Fruit fly (Drosophila melanogaster) whole organism, embryonic: Measurements from ENCODE around the gene Ugt303B3.

Source experiments
- ATbp ChIP-seq: fragments of 200-800 bp; sonication (Bioruptor generic); optimal IDR thresholded peaks from 2 replicates; lab custom pipeline; 2017; ENCODE audit warnings: missing biosample characterization, mild to moderate bottlenecking, missing genetic modification characterization, missing genetic modification reagents
- CG10274 ChIP-seq: fragments of 200-800 bp; sonication (Bioruptor generic); optimal IDR thresholded peaks from 3 replicates; lab custom pipeline; 2017; ENCODE audit warnings: missing biosample characterization, mild to moderate bottlenecking, missing genetic modification characterization
- CG11398 ChIP-seq: fragments of 200-800 bp; sonication (Bioruptor generic); optimal IDR thresholded peaks from 2 replicates; lab custom pipeline; 2016; ENCODE audit warnings: missing biosample characterization, missing genetic modification characterization
- CG11696 ChIP-seq: fragments of 200-800 bp; sonication (Bioruptor generic); IDR thresholded peaks from 2 replicates; pipeline ENCODE4 v1.3.6; 2022; ENCODE audit warnings: missing biosample characterization, missing genetic modification characterization
- CG12071 ChIP-seq: fragments of 200-800 bp; sonication (Bioruptor generic); optimal IDR thresholded peaks from 3 replicates; lab custom pipeline; 2018; ENCODE audit warnings: missing biosample characterization, mild to moderate bottlenecking, missing genetic modification characterization
- CG12942 ChIP-seq: fragments of 200-800 bp; sonication (Bioruptor generic); optimal IDR thresholded peaks from 3 replicates; lab custom pipeline; 2016; ENCODE audit warnings: missing biosample characterization, missing genetic modification characterization
- CG14667 ChIP-seq: fragments of 200-800 bp; sonication (Bioruptor generic); IDR thresholded peaks from 2 replicates; pipeline ENCODE4 v1.3.6; 2022; ENCODE audit warnings: missing biosample characterization, missing genetic modification characterization
- CG17359 ChIP-seq: fragments of 200-800 bp; sonication (Bioruptor generic); optimal IDR thresholded peaks from 3 replicates; lab custom pipeline; 2018; ENCODE audit warnings: missing biosample characterization, mild to moderate bottlenecking, missing genetic modification characterization, moderate library complexity
- CG18599 ChIP-seq: fragments of 200-800 bp; sonication (Bioruptor generic); optimal IDR thresholded peaks from 3 replicates; lab custom pipeline; 2017; ENCODE audit warnings: missing biosample characterization, missing genetic modification characterization, mild to moderate bottlenecking, moderate library complexity, missing genetic modification reagents
- CG2116 ChIP-seq: fragments of 200-800 bp; sonication (Bioruptor generic); optimal IDR thresholded peaks from 3 replicates; lab custom pipeline; 2018; ENCODE audit warnings: missing biosample characterization, mild to moderate bottlenecking, missing genetic modification characterization
- CG30020 ChIP-seq: fragments of 200-800 bp; optimal IDR thresholded peaks from 2 replicates; lab custom pipeline; 2019; ENCODE audit warnings: missing biosample characterization, mild to moderate bottlenecking, missing genetic modification characterization, moderate library complexity
- CG3163 ChIP-seq: fragments of 200-800 bp; sonication (Bioruptor generic); optimal IDR thresholded peaks from 3 replicates; lab custom pipeline; 2016; ENCODE audit warnings: missing biosample characterization, missing genetic modification characterization
- CG7928 ChIP-seq: fragments of 200-800 bp; sonication (Bioruptor generic); optimal IDR thresholded peaks from 2 replicates; lab custom pipeline; 2017; ENCODE audit warnings: missing biosample characterization, mild to moderate bottlenecking, missing genetic modification characterization
- CG8359 ChIP-seq: fragments of 200-800 bp; sonication (Bioruptor generic); optimal IDR thresholded peaks from 2 replicates; lab custom pipeline; 2017; ENCODE audit warnings: missing biosample characterization, mild to moderate bottlenecking, missing genetic modification characterization, borderline replicate concordance
- CG8944 ChIP-seq: fragments of 200-800 bp; sonication (Bioruptor generic); optimal IDR thresholded peaks from 3 replicates; lab custom pipeline; 2016; ENCODE audit warnings: missing biosample characterization, missing genetic modification characterization
- CG9797 ChIP-seq: fragments of 200-800 bp; sonication (Bioruptor generic); optimal IDR thresholded peaks from 3 replicates; lab custom pipeline; 2018; ENCODE audit warnings: missing biosample characterization, mild to moderate bottlenecking, missing genetic modification characterization
- Chrac-16 ChIP-seq: fragments of 200-800 bp; sonication (Bioruptor generic); optimal IDR thresholded peaks from 3 replicates; lab custom pipeline; 2016; ENCODE audit warnings: missing biosample characterization, missing genetic modification characterization
- D19B ChIP-seq: fragments of 200-800 bp; sonication (Bioruptor generic); optimal IDR thresholded peaks from 2 replicates; lab custom pipeline; 2017; ENCODE audit warnings: missing biosample characterization, mild to moderate bottlenecking, missing genetic modification characterization
- Dbx ChIP-seq: fragments of 200-800 bp; sonication (Bioruptor generic); IDR thresholded peaks from 3 replicates; pipeline ENCODE4 v1.3.6; 2022; ENCODE audit warnings: missing biosample characterization, missing genetic modification characterization
- Deaf1 ChIP-seq: fragments of 200-800 bp; optimal IDR thresholded peaks from 3 replicates; lab custom pipeline; 2019; ENCODE audit warnings: missing biosample characterization, mild to moderate bottlenecking, missing genetic modification characterization, moderate library complexity
- Elba2 ChIP-seq: fragments of 200-800 bp; sonication (Bioruptor generic); optimal IDR thresholded peaks from 3 replicates; lab custom pipeline; 2016; ENCODE audit warnings: missing biosample characterization, missing genetic modification characterization
- Ets65A ChIP-seq: fragments of 200-800 bp; sonication (Bioruptor generic); peaks from one replicate; lab custom pipeline; 2016; ENCODE audit warnings: missing biosample characterization, missing genetic modification characterization
- Ets97D ChIP-seq: fragments of 200-800 bp; sonication (Bioruptor generic); optimal IDR thresholded peaks from 3 replicates; lab custom pipeline; 2016; ENCODE audit warnings: missing biosample characterization, missing genetic modification characterization
- H2.0 ChIP-seq: fragments of 200-800 bp; sonication (Bioruptor generic); IDR thresholded peaks from 2 replicates; pipeline ENCODE4 v1.3.6; 2022; ENCODE audit warnings: missing biosample characterization, missing genetic modification characterization
- Hmr ChIP-seq: fragments of 200-800 bp; sonication (Bioruptor generic); optimal IDR thresholded peaks from 3 replicates; lab custom pipeline; 2017; ENCODE audit warnings: mild to moderate bottlenecking, missing biosample characterization, missing genetic modification reagents, missing genetic modification characterization
- Jarid2 ChIP-seq: fragments of 200-800 bp; sonication (Bioruptor generic); optimal IDR thresholded peaks from 3 replicates; lab custom pipeline; 2017; ENCODE audit warnings: mild to moderate bottlenecking, missing biosample characterization, missing genetic modification reagents, missing genetic modification characterization
- Oaz ChIP-seq: fragments of 200-800 bp; sonication (Bioruptor generic); IDR thresholded peaks from 2 replicates; pipeline ENCODE4 v1.3.6; 2022; ENCODE audit warnings: missing biosample characterization, missing genetic modification characterization
- Ptx1 ChIP-seq: fragments of 200-800 bp; sonication (Bioruptor generic); IDR thresholded peaks from 2 replicates; pipeline ENCODE4 v1.3.6; 2022; ENCODE audit warnings: missing biosample characterization, missing genetic modification characterization
- Rx ChIP-seq: fragments of 200-800 bp; sonication (Bioruptor generic); IDR thresholded peaks from 2 replicates; pipeline ENCODE4 v1.3.6; 2022; ENCODE audit warnings: missing biosample characterization, missing genetic modification characterization
- Taf1 ChIP-seq: fragments of 200-800 bp; sonication (Bioruptor generic); IDR thresholded peaks from 2 replicates; pipeline ENCODE4 v1.3.6; 2022; ENCODE audit warnings: missing biosample characterization, missing genetic modification characterization
- Trl ChIP-seq, 3 experiments: fragments of >200 bp in 2 of 3; fragments of 200-800 bp in 1 of 3; sonication (Bioruptor generic) in 1 of 3; optimal IDR thresholded peaks; 2 replicates in 1 of 3; 3 replicates in 2 of 3; lab custom pipeline; 2016 to 2017; ENCODE audit warnings: missing biosample characterization in 1 of 3, missing genetic modification characterization in 1 of 3
- abd-A ChIP-seq: fragments of 200-800 bp; sonication (Bioruptor generic); optimal IDR thresholded peaks from 3 replicates; lab custom pipeline; 2019; ENCODE audit warnings: missing biosample characterization, mild to moderate bottlenecking, missing genetic modification characterization, moderate library complexity
- ara ChIP-seq: fragments of 200-800 bp; sonication (Bioruptor generic); IDR thresholded peaks from 2 replicates; pipeline ENCODE4 v1.3.6; 2022; ENCODE audit warnings: missing biosample characterization, missing genetic modification characterization
- ash1 ChIP-seq: fragments of 200-800 bp; sonication (Bioruptor generic); optimal IDR thresholded peaks from 2 replicates; lab custom pipeline; 2018; ENCODE audit warnings: missing biosample characterization, mild to moderate bottlenecking, missing genetic modification characterization
- en ChIP-seq: fragments of 200-800 bp; sonication (Bioruptor generic); optimal IDR thresholded peaks from 2 replicates; lab custom pipeline; 2016; ENCODE audit warnings: missing biosample characterization, missing genetic modification characterization
- ewg ChIP-seq: fragments of 200-800 bp; sonication (Bioruptor generic); optimal IDR thresholded peaks from 3 replicates; lab custom pipeline; 2017; ENCODE audit warnings: mild to moderate bottlenecking, missing biosample characterization, missing genetic modification reagents, missing genetic modification characterization
- exex ChIP-seq: fragments of 200-800 bp; sonication (Bioruptor generic); optimal IDR thresholded peaks from 4 replicates; lab custom pipeline; 2018; ENCODE audit warnings: missing biosample characterization, mild to moderate bottlenecking, missing genetic modification characterization, moderate library complexity
- fd102C ChIP-seq: fragments of 200-800 bp; sonication (Bioruptor generic); optimal IDR thresholded peaks from 2 replicates; lab custom pipeline; 2018; ENCODE audit warnings: missing biosample characterization, mild to moderate bottlenecking, missing genetic modification characterization, moderate library complexity
- mam ChIP-seq: fragments of 200-800 bp; sonication (Bioruptor generic); optimal IDR thresholded peaks from 3 replicates; lab custom pipeline; 2016; ENCODE audit warnings: missing biosample characterization, missing genetic modification characterization
- pzg ChIP-seq: fragments of 200-800 bp; sonication (Bioruptor generic); optimal IDR thresholded peaks from 3 replicates; lab custom pipeline; 2018; ENCODE audit warnings: missing biosample characterization, mild to moderate bottlenecking, missing genetic modification characterization, moderate library complexity
- row ChIP-seq: fragments of 200-800 bp; sonication (Bioruptor generic); IDR thresholded peaks from 3 replicates; pipeline ENCODE4 v1.3.6; 2022; ENCODE audit warnings: missing biosample characterization, missing genetic modification characterization
- sima ChIP-seq: fragments of 200-800 bp; sonication (Bioruptor generic); optimal IDR thresholded peaks from 2 replicates; lab custom pipeline; 2016; ENCODE audit warnings: missing biosample characterization, missing genetic modification characterization
- sisA ChIP-seq: fragments of 200-800 bp; sonication (Bioruptor generic); IDR thresholded peaks from 2 replicates; pipeline ENCODE4 v1.3.6; 2022; ENCODE audit warnings: missing biosample characterization, missing genetic modification characterization
- tgo ChIP-seq: fragments of 200-800 bp; sonication (Bioruptor generic); IDR thresholded peaks from 3 replicates; pipeline ENCODE4 v1.3.6; 2022; ENCODE audit warnings: missing biosample characterization, missing genetic modification characterization
- tin ChIP-seq: fragments of 200-800 bp; sonication (Bioruptor generic); optimal IDR thresholded peaks from 3 replicates; lab custom pipeline; 2016; ENCODE audit warnings: missing biosample characterization, missing genetic modification characterization
- zen ChIP-seq: fragments of 200-800 bp; sonication (Bioruptor generic); optimal IDR thresholded peaks from 3 replicates; lab custom pipeline; 2018; ENCODE audit warnings: missing biosample characterization, mild to moderate bottlenecking, missing genetic modification characterization, moderate library complexity

The Ugt303B3 gene

DNA sequence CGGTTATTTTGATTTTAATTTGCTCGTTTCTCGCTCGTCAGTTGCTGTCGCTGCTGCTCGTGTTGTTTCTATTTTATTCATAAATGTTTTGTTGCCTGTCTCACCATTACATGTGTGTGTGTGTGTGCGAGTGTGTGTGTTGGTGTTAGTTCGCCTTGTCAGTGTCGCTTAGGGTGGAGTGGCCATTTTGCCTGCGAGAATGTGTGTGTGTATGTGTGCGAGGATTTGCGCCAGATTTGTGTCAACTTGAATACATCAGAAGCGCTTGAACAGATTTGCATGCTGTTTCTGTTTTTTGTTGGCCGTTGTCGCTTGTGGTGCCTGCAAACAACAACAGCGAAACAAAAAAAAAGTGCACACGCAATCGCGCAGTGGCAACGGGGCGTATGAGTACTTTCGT lies 34.6 kb upstream of the Ugt303B3 start:
- peak; percentile 84 for TF ChIP-seq Ets65A
- no peak for TF ChIP-seq CG12071
- TF ChIP-seq ATbp (GFP tag; lab: Kevin White, UChicago), result no peak
- TF ChIP-seq ara (GFP tag; lab: Robert Waterston, UW), result no peak
- no peak for TF ChIP-seq mam (GFP tag; lab: Kevin White, UChicago)

dm6 chr3R:23557244-23557643 lies 22.7 kb upstream of the Ugt303B3 start, which contains the start of gene beat-IV:
Gene beat-IV, plus strand, starts transcription at chr3R:23557412.
- TF ChIP-seq Deaf1 (tag; lab: Kevin White, UChicago) (peak; percentile 94), CG3163 (peak; percentile 8), CG11398 (GFP tag; lab: Kevin White, UChicago) (no peak), Trl (optimal IDR thresholded peaks at IDR 0.05; lab: Kevin White, UChicago) (peak; percentile 5 to 12), Trl (GFP tag; optimal IDR thresholded peaks at IDR 0.05; lab: Kevin White, UChicago) (no peak), CG9797 (GFP tag; lab: Kevin White, UChicago) (no peak), exex (tag; lab: Kevin White, UChicago) (no peak), Jarid2 (GFP tag; lab: Kevin White, UChicago) (peak; percentile 56), abd-A (peak; percentile 50)

DNA sequence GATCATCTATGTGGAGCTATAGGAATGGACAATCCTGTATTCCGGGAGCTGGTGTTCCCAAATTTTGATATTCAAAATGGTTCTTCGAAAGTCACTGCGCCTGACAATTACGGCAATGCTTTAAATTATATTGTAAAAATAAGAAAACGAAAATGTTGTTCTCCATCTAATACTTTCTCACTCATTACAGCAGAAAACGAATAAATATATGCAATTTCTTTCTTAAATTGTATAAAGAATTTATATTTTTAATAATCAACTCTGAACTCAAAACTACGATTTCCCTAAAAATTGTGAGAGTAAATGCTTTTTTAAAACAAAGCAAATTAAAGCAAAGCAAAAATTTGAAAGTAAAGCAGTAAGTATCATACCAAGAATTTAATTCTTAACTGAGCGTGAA lies 22.3 kb upstream of the Ugt303B3 start, which contains the start of gene CG10164:
Gene CG10164, minus strand, starts transcription at position 101 of the 400 bp plus-strand sequence.
- TF ChIP-seq en, result no peak
- TF ChIP-seq Chrac-16, result no peak

- TF ChIP-seq Dbx (GFP tag; lab: Robert Waterston, UW) (no peak), CG2116 (peak; percentile 4), Oaz (no peak), sisA (no peak), CG14667 (no peak), tin (no peak), H2.0 (GFP tag; lab: Robert Waterston, UW) (no peak), CG18599 (no peak), Hmr (GFP tag; lab: Kevin White, UChicago) (peak; percentile 17), CG8359 (GFP tag; lab: Kevin White, UChicago) (no peak), ewg (GFP tag; lab: Kevin White, UChicago) (peak; percentile 100), ash1 (no peak), pzg (GFP tag; lab: Kevin White, UChicago) (peak; percentile 27), Deaf1 (tag; lab: Kevin White, UChicago) (peak; percentile 76), CG10274 (GFP tag; lab: Kevin White, UChicago) (no peak), Rx (GFP tag; lab: Robert Waterston, UW) (no peak), Ets97D (GFP tag; lab: Kevin White, UChicago) (no peak), row (GFP tag; lab: Robert Waterston, UW) (peak; percentile 23; the same call in 1 of the 3 replicates), zen (tag; lab: Kevin White, UChicago) (peak; percentile 25), CG7928 (no peak), Ptx1 (GFP tag; lab: Robert Waterston, UW) (no peak), Elba2 (GFP tag; lab: Kevin White, UChicago) (no peak), CG30020 (tag; lab: Kevin White, UChicago) (no peak), CG12942 (GFP tag; lab: Kevin White, UChicago) (no peak), Taf1 (GFP tag; lab: Robert Waterston, UW) (no peak), fd102C (GFP tag; lab: Kevin White, UChicago) (no peak), Chrac-16 (no peak), D19B (no peak), CG17359 (no peak), CG11696 (GFP tag; lab: Robert Waterston, UW) (no peak), tgo (GFP tag; lab: Robert Waterston, UW) (no peak), CG8944 (GFP tag; lab: Kevin White, UChicago) (no peak), sima (GFP tag; lab: Kevin White, UChicago) (no peak)
Observed at dm6 chr3R:23538719-23539145, 4.2 kb upstream of the Ugt303B3 start, which contains the start of gene Ugt303B2. Gene Ugt303B2, minus strand, starts transcription at chr3R:23538908.
